Worm (Caenorhabditis elegans) whole organism, L2 larva: ENCODE results near the gene cyp-35B3.

Experiments
- ama-1 ChIP-seq: fragments of 150-350 bp; optimal IDR thresholded peaks from 2 replicates; lab custom pipeline; 2018; ENCODE audit warnings: inconsistent platforms
- blmp-1 ChIP-seq: sonication (generic microtip); optimal IDR thresholded peaks from 2 replicates; lab custom pipeline; 2017; ENCODE audit warnings: missing genetic modification characterization, mild to moderate bottlenecking, missing compliant biosample characterization, antibody characterized with exemption, moderate library complexity; ENCODE audit not compliant: insufficient read depth
- ceh-82 ChIP-seq: fragments of 150-350 bp; optimal IDR thresholded peaks from 2 replicates; lab custom pipeline; 2014; ENCODE audit warnings: missing biosample characterization, missing genetic modification characterization
- lin-13 ChIP-seq: fragments of 150-350 bp; optimal IDR thresholded peaks from 2 replicates; lab custom pipeline; 2014; ENCODE audit warnings: missing biosample characterization, missing genetic modification reagents, missing genetic modification characterization
- lin-39 ChIP-seq: fragments of 150-350 bp; optimal IDR thresholded peaks from 2 replicates; lab custom pipeline; 2014; ENCODE audit warnings: missing biosample characterization, missing genetic modification reagents, missing genetic modification characterization
- lsy-2 ChIP-seq, 2 experiments: fragments of 150-350 bp in 1 of 2; sonication (generic microtip) in 1 of 2; optimal IDR thresholded peaks; 2 replicates each; lab custom pipeline; 2014 to 2017; ENCODE audit warnings: missing biosample characterization in 2 of 2, missing genetic modification characterization in 2 of 2
- nhr-10 ChIP-seq: sonication (generic microtip); optimal IDR thresholded peaks from 2 replicates; lab custom pipeline; 2017; ENCODE audit warnings: missing biosample characterization, missing genetic modification characterization
- nhr-11 ChIP-seq: fragments of 150-350 bp; optimal IDR thresholded peaks from 2 replicates; lab custom pipeline; 2014; ENCODE audit warnings: missing biosample characterization, missing genetic modification characterization
- nhr-237 ChIP-seq: fragments of 150-350 bp; optimal IDR thresholded peaks from 2 replicates; lab custom pipeline; 2014; ENCODE audit warnings: missing biosample characterization, missing genetic modification characterization
- snpc-4 ChIP-seq: fragments of 150-350 bp; optimal IDR thresholded peaks from 2 replicates; lab custom pipeline; 2014; ENCODE audit warnings: missing biosample characterization, missing genetic modification characterization
- unc-55 ChIP-seq: fragments of 150-350 bp; sonication (generic microtip); optimal IDR thresholded peaks from 3 replicates; lab custom pipeline; 2014; ENCODE audit warnings: missing biosample characterization, missing genetic modification reagents, missing genetic modification characterization
- unc-62 ChIP-seq: fragments of 150-350 bp; optimal IDR thresholded peaks from 2 replicates; lab custom pipeline; 2014; ENCODE audit warnings: missing biosample characterization, missing genetic modification reagents, missing genetic modification characterization

ce11 chrV:3957608-3958007 lies 12.5 kb downstream of the cyp-35B3 start, which contains the start of gene cyp-34A5:
- TF ChIP-seq lin-39, result no peak
- no peak for TF ChIP-seq nhr-11 (tag; lab: Kevin White, UChicago)
- TF ChIP-seq unc-55 (GFP tag; lab: Kevin White, UChicago), result no peak
- TF ChIP-seq lin-13 (GFP tag; lab: Kevin White, UChicago), result no peak
- TF ChIP-seq ceh-82 (tag; lab: Kevin White, UChicago), result no peak
- TF ChIP-seq lsy-2 (tag; optimal IDR thresholded peaks at IDR 0.05; lab: Kevin White, UChicago), result no peak
- no peak for TF ChIP-seq snpc-4
- TF ChIP-seq unc-62 (GFP tag; lab: Kevin White, UChicago), result no peak
- no peak for TF ChIP-seq nhr-237 (tag; lab: Kevin White, UChicago)
- no peak for TF ChIP-seq nhr-10 (tag; lab: Kevin White, UChicago)
- TF ChIP-seq ama-1, result no peak
- no peak for TF ChIP-seq blmp-1 (tag; lab: Kevin White, UChicago)
